Worm (Caenorhabditis elegans) whole organism, L4 larva: ENCODE results near the gene F01D5.7.

Experiments used
- D1046.2 ChIP-seq: fragments of 200-800 bp; sonication (Bioruptor generic); IDR thresholded peaks from 2 replicates; pipeline ENCODE4 v1.3.6; 2022; ENCODE audit warnings: missing genetic modification characterization, missing compliant biosample characterization
- F26F4.8 ChIP-seq: fragments of 200-800 bp; sonication (Bioruptor generic); conservative IDR thresholded peaks from 2 replicates; pipeline ENCODE4 v1.3.6; 2022; ENCODE audit warnings: missing genetic modification characterization, missing compliant biosample characterization
- R02D3.7 ChIP-seq: fragments of 150-350 bp; sonication (generic microtip); optimal IDR thresholded peaks from 3 replicates; lab custom pipeline; 2014; ENCODE audit warnings: missing biosample characterization, missing genetic modification characterization
- T20F7.1 ChIP-seq: fragments of 200-800 bp; sonication (Bioruptor generic); optimal IDR thresholded peaks from 2 replicates; lab custom pipeline; 2018; ENCODE audit warnings: mild to moderate bottlenecking, missing genetic modification characterization, missing compliant biosample characterization
- Y5F2A.4 ChIP-seq: fragments of 200-800 bp; sonication (Bioruptor generic); optimal IDR thresholded peaks from 2 replicates; lab custom pipeline; 2018; ENCODE audit warnings: mild to moderate bottlenecking, missing genetic modification characterization, missing compliant biosample characterization
- Y75B8A.6 ChIP-seq: fragments of 200-800 bp; sonication (Bioruptor generic); IDR thresholded peaks from 2 replicates; pipeline ENCODE4 v1.3.6; 2022; ENCODE audit warnings: missing genetic modification reagents, missing genetic modification characterization, missing compliant biosample characterization
- aha-1 ChIP-seq: fragments of 150-350 bp; peaks from one replicate; lab custom pipeline; 2014; ENCODE audit warnings: missing biosample characterization, missing genetic modification characterization
- ama-1 ChIP-seq: fragments of 150-350 bp; optimal IDR thresholded peaks from 2 replicates; lab custom pipeline; 2014; ENCODE audit warnings: inconsistent platforms, mixed read lengths
- ceh-28 ChIP-seq: fragments of 150-350 bp; optimal IDR thresholded peaks from 2 replicates; lab custom pipeline; 2014; ENCODE audit warnings: missing biosample characterization, missing genetic modification reagents, missing genetic modification characterization
- ceh-44 ChIP-seq: fragments of 200-800 bp; sonication (Bioruptor generic); IDR thresholded peaks from 2 replicates; pipeline ENCODE4 v1.3.6; 2022; ENCODE audit warnings: missing genetic modification reagents, missing genetic modification characterization, missing compliant biosample characterization
- cey-2 ChIP-seq: sonication (generic microtip); optimal IDR thresholded peaks from 3 replicates; lab custom pipeline; 2017; ENCODE audit warnings: missing genetic modification characterization, mild to moderate bottlenecking, missing compliant biosample characterization, antibody characterized with exemption, borderline replicate concordance; ENCODE audit not compliant: insufficient read depth
- daf-16 ChIP-seq, 3 experiments: sonication (generic microtip); optimal IDR thresholded peaks; 2 replicates each; lab custom pipeline; 2016 to 2017; ENCODE audit warnings: missing genetic modification characterization in 3 of 3, missing genetic modification reagents in 3 of 3, mild to moderate bottlenecking in 2 of 3, missing compliant biosample characterization in 2 of 3, missing biosample characterization in 1 of 3, moderate library complexity in 1 of 3
- daf-19 ChIP-seq: fragments of 200-800 bp; sonication (Bioruptor generic); conservative IDR thresholded peaks from 2 replicates; pipeline ENCODE4 v1.3.6; 2022; ENCODE audit warnings: missing genetic modification characterization, missing compliant biosample characterization
- dpl-1 ChIP-seq: fragments of 150-350 bp; optimal IDR thresholded peaks from 2 replicates; lab custom pipeline; 2014; ENCODE audit warnings: missing biosample characterization, missing genetic modification reagents, missing genetic modification characterization
- duxl-1 ChIP-seq: sonication (generic microtip); optimal IDR thresholded peaks from 2 replicates; lab custom pipeline; 2016; ENCODE audit warnings: mild to moderate bottlenecking, missing genetic modification characterization, moderate library complexity, missing compliant biosample characterization; ENCODE audit not compliant: poor library complexity
- gei-8 ChIP-seq: fragments of 200-800 bp; sonication (Bioruptor generic); optimal IDR thresholded peaks from 2 replicates; lab custom pipeline; 2018; ENCODE audit warnings: mild to moderate bottlenecking, missing genetic modification characterization, missing compliant biosample characterization
- hif-1 ChIP-seq, 2 experiments: sonication (generic microtip); optimal IDR thresholded peaks; 2 replicates each; lab custom pipeline; 2016 to 2017; ENCODE audit warnings: missing compliant biosample characterization in 2 of 2, missing genetic modification characterization in 2 of 2, missing genetic modification reagents in 2 of 2, missing genotype in 2 of 2, mild to moderate bottlenecking in 1 of 2
- hlh-11 ChIP-seq: fragments of 200-800 bp; sonication (Bioruptor generic); optimal IDR thresholded peaks from 2 replicates; lab custom pipeline; 2018; ENCODE audit warnings: mild to moderate bottlenecking, missing genetic modification characterization, missing compliant biosample characterization
- hlh-30 ChIP-seq: sonication (generic microtip); optimal IDR thresholded peaks from 2 replicates; lab custom pipeline; 2017; ENCODE audit warnings: antibody characterized with exemption, mild to moderate bottlenecking, missing genetic modification characterization, missing compliant biosample characterization; ENCODE audit not compliant: insufficient read depth
- jun-1 ChIP-seq: fragments of 150-350 bp; optimal IDR thresholded peaks from 2 replicates; lab custom pipeline; 2014; ENCODE audit warnings: missing biosample characterization, missing genetic modification reagents, missing genetic modification characterization
- lim-7 ChIP-seq: fragments of 200-800 bp; sonication (Bioruptor generic); IDR thresholded peaks from 2 replicates; pipeline ENCODE4 v1.3.6; 2022; ENCODE audit warnings: missing genetic modification characterization, missing compliant biosample characterization
- lin-13 ChIP-seq: fragments of 150-350 bp; optimal IDR thresholded peaks from 2 replicates; lab custom pipeline; 2014; ENCODE audit warnings: missing biosample characterization, missing genetic modification reagents, missing genetic modification characterization
- lsy-2 ChIP-seq, 2 experiments: fragments of 150-350 bp in 1 of 2; sonication (generic microtip) in 1 of 2; optimal IDR thresholded peaks; 2 replicates each; lab custom pipeline; 2014 to 2017; ENCODE audit warnings: missing biosample characterization in 2 of 2, missing genetic modification characterization in 2 of 2
- madf-5 ChIP-seq, 2 experiments: fragments of 200-800 bp; sonication (Bioruptor generic); IDR thresholded peaks; 2 replicates each; pipeline ENCODE4 v1.3.6; 2022; ENCODE audit warnings: missing compliant biosample characterization in 2 of 2, missing genetic modification characterization in 2 of 2
- mxl-2 ChIP-seq: fragments of 200-800 bp; sonication (Bioruptor generic); conservative IDR thresholded peaks from 2 replicates; pipeline ENCODE4 v1.3.6; 2022; ENCODE audit warnings: missing genetic modification reagents, missing genetic modification characterization, missing compliant biosample characterization
- nhr-10 ChIP-seq: fragments of 150-350 bp; optimal IDR thresholded peaks from 2 replicates; lab custom pipeline; 2014; ENCODE audit warnings: missing biosample characterization, missing genetic modification characterization
- nhr-11 ChIP-seq: fragments of 150-350 bp; optimal IDR thresholded peaks from 2 replicates; lab custom pipeline; 2014; ENCODE audit warnings: missing biosample characterization, missing genetic modification characterization
- nhr-111 ChIP-seq: fragments of 200-800 bp; sonication (Bioruptor generic); optimal IDR thresholded peaks from 2 replicates; lab custom pipeline; 2018; ENCODE audit warnings: mild to moderate bottlenecking, missing genetic modification characterization, missing compliant biosample characterization
- nhr-42 ChIP-seq: fragments of 200-800 bp; sonication (Bioruptor generic); IDR thresholded peaks from 2 replicates; pipeline ENCODE4 v1.3.6; 2022; ENCODE audit warnings: missing genetic modification characterization, missing compliant biosample characterization
- nhr-6 ChIP-seq: fragments of 150-350 bp; optimal IDR thresholded peaks from 2 replicates; lab custom pipeline; 2014; ENCODE audit warnings: missing biosample characterization, missing genetic modification characterization
- nhr-77 ChIP-seq: fragments of 150-350 bp; optimal IDR thresholded peaks from 2 replicates; lab custom pipeline; 2014; ENCODE audit warnings: missing biosample characterization, missing genetic modification characterization
- pha-4 ChIP-seq, 2 experiments: fragments of 150-350 bp in 1 of 2; fragments of 200-800 bp in 1 of 2; sonication (Bioruptor generic) in 1 of 2; IDR thresholded peaks in 1 of 2; optimal IDR thresholded peaks in 1 of 2; 2 replicates each; pipeline versions ENCODE4 v1.3.6 to Lab custom; 2014 to 2022; ENCODE audit warnings: missing genetic modification characterization in 2 of 2, missing genetic modification reagents in 2 of 2, missing biosample characterization in 1 of 2, missing compliant biosample characterization in 1 of 2
- php-3 ChIP-seq: fragments of 200-800 bp; sonication (Bioruptor generic); IDR thresholded peaks from 2 replicates; pipeline ENCODE4 v1.3.6; 2022; ENCODE audit warnings: missing genetic modification reagents, missing genetic modification characterization, missing compliant biosample characterization
- saeg-2 ChIP-seq: fragments of 200-800 bp; sonication (Bioruptor generic); IDR thresholded peaks from 2 replicates; pipeline ENCODE4 v1.3.6; 2022; ENCODE audit warnings: missing genetic modification reagents, missing genetic modification characterization, missing compliant biosample characterization
- set-16 ChIP-seq: fragments of 200-800 bp; sonication (Bioruptor generic); IDR thresholded peaks from 2 replicates; pipeline ENCODE4 v1.3.6; 2022; ENCODE audit warnings: missing genetic modification reagents, missing genetic modification characterization, missing compliant biosample characterization
- snpc-1.2 ChIP-seq: fragments of 200-800 bp; sonication (Bioruptor generic); IDR thresholded peaks from 2 replicates; pipeline ENCODE4 v1.3.6; 2022; ENCODE audit warnings: missing genetic modification reagents, missing genetic modification characterization, missing compliant biosample characterization
- snpc-4 ChIP-seq: fragments of 150-350 bp; optimal IDR thresholded peaks from 2 replicates; lab custom pipeline; 2014; ENCODE audit warnings: missing biosample characterization, missing genetic modification characterization
- spr-3 ChIP-seq: fragments of 200-800 bp; sonication (Bioruptor generic); optimal IDR thresholded peaks from 2 replicates; lab custom pipeline; 2018; ENCODE audit warnings: mild to moderate bottlenecking, missing genetic modification characterization, missing compliant biosample characterization
- tag-97 ChIP-seq: fragments of 200-800 bp; sonication (Bioruptor generic); IDR thresholded peaks from 2 replicates; pipeline ENCODE4 v1.3.6; 2022; ENCODE audit warnings: missing genetic modification characterization, missing compliant biosample characterization
- unc-62 ChIP-seq, 3 experiments: fragments of 150-350 bp in 1 of 3; sonication (generic microtip); optimal IDR thresholded peaks in 2 of 3; peaks in 1 of 3; 1 replicate in 1 of 3; 2 replicates in 2 of 3; lab custom pipeline; 2014 to 2017; ENCODE audit warnings: missing biosample characterization in 3 of 3, missing genetic modification characterization in 3 of 3, missing genetic modification reagents in 3 of 3, missing genotype in 1 of 3
- vab-7 ChIP-seq: fragments of 200-800 bp; sonication (Bioruptor generic); IDR thresholded peaks from 2 replicates; pipeline ENCODE4 v1.3.6; 2022; ENCODE audit warnings: missing genetic modification reagents, missing genetic modification characterization, missing compliant biosample characterization
- zag-1 ChIP-seq: fragments of 150-350 bp; optimal IDR thresholded peaks from 2 replicates; lab custom pipeline; 2014; ENCODE audit warnings: missing biosample characterization, missing genetic modification characterization
- zfp-2 ChIP-seq: sonication (generic microtip); optimal IDR thresholded peaks from 2 replicates; lab custom pipeline; 2016; ENCODE audit warnings: mild to moderate bottlenecking, missing genetic modification characterization, missing compliant biosample characterization
- zip-2 ChIP-seq: fragments of 150-350 bp; optimal IDR thresholded peaks from 2 replicates; lab custom pipeline; 2014; ENCODE audit warnings: missing biosample characterization, missing genetic modification characterization
- ztf-7 ChIP-seq: fragments of 150-350 bp; optimal IDR thresholded peaks from 2 replicates; lab custom pipeline; 2014; ENCODE audit warnings: missing biosample characterization, missing genetic modification characterization

Gene F01D5.7

DNA sequence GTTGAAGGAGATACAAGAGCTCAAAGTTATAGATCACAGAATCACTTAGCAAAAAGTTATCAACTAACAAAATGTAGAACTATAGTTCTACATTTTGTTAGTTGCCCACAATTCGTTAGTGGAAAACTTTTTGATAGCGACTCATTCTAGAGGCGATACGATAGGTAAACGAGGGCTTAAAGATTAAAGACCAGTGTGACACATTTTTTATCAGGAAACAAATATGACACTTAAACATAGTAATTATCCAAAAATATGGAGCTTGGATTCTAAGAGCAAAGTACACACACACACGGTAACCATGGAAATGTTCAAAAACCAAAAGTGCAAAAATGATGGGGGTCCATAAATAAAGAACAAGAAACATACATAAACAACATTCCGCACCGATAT lies 31.3 kb downstream of the F01D5.7 start:
- TF ChIP-seq daf-16 (GFP tag; optimal IDR thresholded peaks at IDR 0.05; lab: Kevin White, UChicago): no peak
- peak; percentile 54 for TF ChIP-seq daf-16 (tag; optimal IDR thresholded peaks at IDR 0.05; lab: Kevin White, UChicago)
- TF ChIP-seq vab-7 (GFP tag; lab: Robert Waterston, UW): no peak
- no peak for TF ChIP-seq jun-1 (tag; lab: Kevin White, UChicago)
- TF ChIP-seq aha-1 (tag; lab: Kevin White, UChicago): peak; percentile 73
- TF ChIP-seq zfp-2: no peak
- peak; percentile 19 for TF ChIP-seq nhr-6 (tag; lab: Kevin White, UChicago)
- no peak for TF ChIP-seq lsy-2 (tag; optimal IDR thresholded peaks at IDR 0.05; lab: Kevin White, UChicago)
- TF ChIP-seq lim-7 (GFP tag; lab: Robert Waterston, UW): no peak
- TF ChIP-seq, all 104 proteins: peak for 3

DNA sequence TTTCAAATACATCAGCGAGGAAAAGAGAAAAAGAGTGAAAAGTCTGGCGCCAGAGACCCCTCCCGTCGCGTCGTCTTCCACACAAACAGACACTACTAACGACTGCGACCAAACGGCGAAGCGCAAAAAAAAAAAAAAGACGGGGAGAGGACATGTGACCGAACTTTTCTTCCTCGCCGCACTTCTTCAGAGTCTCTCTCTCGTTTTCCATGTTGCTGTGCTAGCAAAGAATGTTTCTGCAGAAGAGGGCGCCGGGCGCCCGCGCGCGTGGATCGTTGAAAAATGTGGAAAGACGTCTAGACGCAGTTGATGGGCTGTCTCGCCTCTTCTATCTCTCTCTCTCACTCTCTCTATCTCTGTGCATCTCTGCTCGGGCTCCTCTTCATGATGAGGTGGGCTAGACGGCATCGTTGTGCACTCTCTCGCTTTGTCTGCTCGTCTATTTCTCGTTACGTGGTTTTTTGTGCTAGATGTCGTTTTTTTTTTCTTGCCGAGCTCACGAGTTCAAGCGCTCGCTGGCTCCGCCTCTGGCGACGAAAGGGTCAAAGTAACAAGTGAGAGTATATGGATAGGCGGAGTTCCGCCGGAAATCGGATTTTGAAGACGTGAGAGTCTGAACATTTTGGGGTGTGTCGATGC lies 31.9 kb downstream of the F01D5.7 start:
- TF ChIP-seq zip-2 (tag; lab: Kevin White, UChicago): no peak
- TF ChIP-seq pha-4 (GFP tag; IDR thresholded peaks at IDR 0.05; lab: Robert Waterston, UW): peak; percentile 95
- TF ChIP-seq pha-4 (tag; optimal IDR thresholded peaks at IDR 0.05; lab: Kevin White, UChicago): no peak
- peak; percentile 69 for TF ChIP-seq nhr-10 (tag; lab: Kevin White, UChicago)
- peak; percentile 54 for TF ChIP-seq spr-3 (GFP tag; lab: Kevin White, UChicago)
- TF ChIP-seq aha-1 (tag; lab: Kevin White, UChicago): peak; percentile 84
- TF ChIP-seq D1046.2 (GFP tag; lab: Robert Waterston, UW): peak; percentile 24; the same call in 1 of the 2 replicates
- peak; percentile 84 for TF ChIP-seq zag-1 (tag; lab: Kevin White, UChicago)
- TF ChIP-seq F26F4.8 (GFP tag; lab: Robert Waterston, UW): 0 out of 2 replicates have a peak, but pooled peaks have one; percentile 47
- TF ChIP-seq lsy-2 (tag; optimal IDR thresholded peaks at IDR 0.05; lab: Kevin White, UChicago): peak; percentile 88
- peak; percentile 99 for TF ChIP-seq nhr-77 (tag; lab: Kevin White, UChicago)
- no peak for TF ChIP-seq lim-7 (GFP tag; lab: Robert Waterston, UW)
- no peak for TF ChIP-seq duxl-1 (tag; lab: Kevin White, UChicago)
- peak; percentile 97 for TF ChIP-seq hlh-30 (tag; lab: Kevin White, UChicago)
- peak; percentile 93 for TF ChIP-seq nhr-11 (tag; lab: Kevin White, UChicago)
- TF ChIP-seq dpl-1 (GFP tag; lab: Kevin White, UChicago): peak; percentile 70
- TF ChIP-seq saeg-2: peak; percentile 94
- TF ChIP-seq snpc-1.2 (GFP tag; lab: Robert Waterston, UW): no peak
- TF ChIP-seq gei-8 (GFP tag; lab: Kevin White, UChicago): peak; percentile 98
- no peak for TF ChIP-seq tag-97 (GFP tag; lab: Robert Waterston, UW)
- TF ChIP-seq R02D3.7: no peak
- TF ChIP-seq vab-7 (GFP tag; lab: Robert Waterston, UW): peak; percentile 42; the same call in 1 of the 2 replicates
- TF ChIP-seq ceh-28 (tag; lab: Kevin White, UChicago): no peak
- TF ChIP-seq php-3: peak; percentile 24; the same call in 1 of the 2 replicates
- no peak for TF ChIP-seq nhr-111
- peak; percentile 65; the same call in 1 of the 2 replicates for TF ChIP-seq daf-19 (GFP tag; lab: Robert Waterston, UW)
- peak; percentile 40 for TF ChIP-seq cey-2
- no peak for TF ChIP-seq mxl-2 (GFP tag; lab: Robert Waterston, UW)
- TF ChIP-seq Y5F2A.4 (GFP tag; lab: Kevin White, UChicago): no peak
- TF ChIP-seq madf-5 (GFP tag; IDR thresholded peaks at IDR 0.05; lab: Robert Waterston, UW): no peak
- TF ChIP-seq unc-62 (GFP tag; optimal IDR thresholded peaks at IDR 0.05 in 1 of 2; lab: Kevin White, UChicago): peak in 1 of 2 experiments; percentile 98
- TF ChIP-seq unc-62 (tag; optimal IDR thresholded peaks at IDR 0.05; lab: Kevin White, UChicago): peak; percentile 53
- no peak for TF ChIP-seq ceh-44
- TF ChIP-seq lin-13 (GFP tag; lab: Kevin White, UChicago): peak; percentile 82
- peak; percentile 21 for TF ChIP-seq ama-1 (lab: Kevin White, UChicago)
- peak; percentile 79 to 96 for TF ChIP-seq hif-1 (tag; optimal IDR thresholded peaks at IDR 0.05; lab: Kevin White, UChicago)
- 0 out of 2 replicates have a peak, but pooled peaks have one; percentile 32 for TF ChIP-seq Y75B8A.6 (GFP tag; lab: Robert Waterston, UW)
- TF ChIP-seq T20F7.1 (GFP tag; lab: Kevin White, UChicago): peak; percentile 73
- no peak for TF ChIP-seq ztf-7 (tag; lab: Kevin White, UChicago)
- peak; percentile 95 for TF ChIP-seq set-16 (GFP tag; lab: Robert Waterston, UW)
- peak; percentile 99 for TF ChIP-seq hlh-11 (tag; lab: Kevin White, UChicago)
- peak; percentile 89 for TF ChIP-seq nhr-42 (GFP tag; lab: Robert Waterston, UW)
- TF ChIP-seq snpc-4 (tag; lab: Kevin White, UChicago): no peak
- TF ChIP-seq zfp-2: peak; percentile 64
